Worm (Caenorhabditis elegans) whole organism, L3 larva: ENCODE measurements around the gene lgc-54.
A peak's percentile ranks its signal among the peaks of the same experiment; 100 is the strongest.

Experiments
- R02D3.7 ChIP-seq: fragments of 150-350 bp; optimal IDR thresholded peaks from 2 replicates; lab custom pipeline; 2014; ENCODE audit warnings: missing biosample characterization, missing genetic modification characterization
- aly-2 ChIP-seq: fragments of 150-350 bp; optimal IDR thresholded peaks from 2 replicates; lab custom pipeline; 2014; ENCODE audit warnings: missing biosample characterization, missing genetic modification characterization
- ama-1 ChIP-seq: fragments of 150-350 bp; optimal IDR thresholded peaks from 2 replicates; lab custom pipeline; 2018
- ceh-82 ChIP-seq: fragments of 150-350 bp; optimal IDR thresholded peaks from 2 replicates; lab custom pipeline; 2014; ENCODE audit warnings: missing biosample characterization, missing genetic modification characterization
- ceh-9 ChIP-seq: sonication (generic microtip); optimal IDR thresholded peaks from 2 replicates; lab custom pipeline; 2018; ENCODE audit warnings: missing biosample characterization, missing genetic modification characterization
- daf-12 ChIP-seq: fragments of 150-350 bp; optimal IDR thresholded peaks from 2 replicates; lab custom pipeline; 2014; ENCODE audit warnings: missing biosample characterization, missing genetic modification reagents, missing genetic modification characterization
- egl-27 ChIP-seq: sonication (generic microtip); optimal IDR thresholded peaks from 4 replicates; lab custom pipeline; 2017; ENCODE audit warnings: missing biosample characterization, missing genetic modification reagents, missing genetic modification characterization
- egl-5 ChIP-seq: fragments of 150-350 bp; optimal IDR thresholded peaks from 2 replicates; lab custom pipeline; 2017; ENCODE audit warnings: missing biosample characterization, missing genetic modification reagents, missing genetic modification characterization, inconsistent platforms
- elt-2 ChIP-seq: sonication (generic microtip); optimal IDR thresholded peaks from 2 replicates; lab custom pipeline; 2016; ENCODE audit warnings: missing genetic modification reagents, mild to moderate bottlenecking, missing genetic modification characterization, missing compliant biosample characterization
- elt-3 ChIP-seq, 3 experiments: fragments of 150-350 bp in 1 of 3; sonication (generic microtip) in 2 of 3; optimal IDR thresholded peaks; 2 replicates in 2 of 3; 4 replicates in 1 of 3; lab custom pipeline; 2014 to 2017; ENCODE audit warnings: missing biosample characterization in 3 of 3, missing genetic modification characterization in 3 of 3
- fkh-2 ChIP-seq: fragments of 150-350 bp; optimal IDR thresholded peaks from 2 replicates; lab custom pipeline; 2014; ENCODE audit warnings: missing biosample characterization, missing genetic modification reagents, missing genetic modification characterization
- hmg-11 ChIP-seq: sonication (generic microtip); optimal IDR thresholded peaks from 2 replicates; lab custom pipeline; 2016; ENCODE audit warnings: missing genetic modification characterization, missing compliant biosample characterization
- jun-1 ChIP-seq: fragments of 150-350 bp; optimal IDR thresholded peaks from 2 replicates; lab custom pipeline; 2014; ENCODE audit warnings: missing biosample characterization, missing genetic modification reagents, missing genetic modification characterization
- lin-15B ChIP-seq: fragments of 150-350 bp; optimal IDR thresholded peaks from 2 replicates; lab custom pipeline; 2014; ENCODE audit warnings: missing biosample characterization, missing genetic modification characterization
- lin-39 ChIP-seq: fragments of 150-350 bp; optimal IDR thresholded peaks from 2 replicates; lab custom pipeline; 2018; ENCODE audit warnings: missing biosample characterization, missing genetic modification reagents, missing genetic modification characterization
- lsy-12 ChIP-seq: sonication (generic microtip); optimal IDR thresholded peaks from 2 replicates; lab custom pipeline; 2016; ENCODE audit warnings: mild to moderate bottlenecking, missing genetic modification characterization, missing compliant biosample characterization
- mdl-1 ChIP-seq: fragments of 150-350 bp; optimal IDR thresholded peaks from 2 replicates; lab custom pipeline; 2014; ENCODE audit warnings: missing biosample characterization, missing genetic modification characterization
- nfya-1 ChIP-seq: sonication (generic microtip); optimal IDR thresholded peaks from 2 replicates; lab custom pipeline; 2017; ENCODE audit warnings: missing genetic modification characterization, mild to moderate bottlenecking, missing compliant biosample characterization, antibody characterized with exemption, moderate library complexity; ENCODE audit not compliant: insufficient read depth
- nhr-11 ChIP-seq: fragments of 150-350 bp; optimal IDR thresholded peaks from 2 replicates; lab custom pipeline; 2014; ENCODE audit warnings: missing biosample characterization, missing genetic modification characterization
- nhr-12 ChIP-seq: fragments of 150-350 bp; optimal IDR thresholded peaks from 2 replicates; lab custom pipeline; 2014; ENCODE audit warnings: missing biosample characterization, missing genetic modification characterization
- nhr-23 ChIP-seq: fragments of 150-350 bp; optimal IDR thresholded peaks from 2 replicates; lab custom pipeline; 2014; ENCODE audit warnings: missing biosample characterization, missing genetic modification reagents, missing genetic modification characterization
- nhr-237 ChIP-seq: fragments of 150-350 bp; optimal IDR thresholded peaks from 2 replicates; lab custom pipeline; 2014; ENCODE audit warnings: missing biosample characterization, missing genetic modification characterization
- nhr-25 ChIP-seq: sonication (generic microtip); optimal IDR thresholded peaks from 2 replicates; lab custom pipeline; 2017; ENCODE audit warnings: missing biosample characterization, missing genetic modification characterization
- nhr-28 ChIP-seq: fragments of 150-350 bp; optimal IDR thresholded peaks from 2 replicates; lab custom pipeline; 2014; ENCODE audit warnings: missing biosample characterization, missing genetic modification characterization
- nhr-43 ChIP-seq: sonication (generic microtip); optimal IDR thresholded peaks from 2 replicates; lab custom pipeline; 2016; ENCODE audit warnings: mild to moderate bottlenecking, missing genetic modification characterization, missing compliant biosample characterization; ENCODE audit not compliant: poor library complexity, severe bottlenecking
- nhr-77 ChIP-seq: fragments of 150-350 bp; optimal IDR thresholded peaks from 2 replicates; lab custom pipeline; 2014; ENCODE audit warnings: missing biosample characterization, missing genetic modification characterization
- pha-4 ChIP-seq: fragments of 150-350 bp; optimal IDR thresholded peaks from 2 replicates; lab custom pipeline; 2014; ENCODE audit warnings: missing biosample characterization, missing genetic modification reagents, missing genetic modification characterization
- pqm-1 ChIP-seq: fragments of 150-350 bp; optimal IDR thresholded peaks from 2 replicates; lab custom pipeline; 2017; ENCODE audit warnings: missing biosample characterization, missing genetic modification characterization, inconsistent platforms
- snpc-4 ChIP-seq: fragments of 150-350 bp; optimal IDR thresholded peaks from 2 replicates; lab custom pipeline; 2014; ENCODE audit warnings: missing biosample characterization, missing genetic modification characterization
- tbx-2 ChIP-seq: sonication (generic microtip); optimal IDR thresholded peaks from 2 replicates; lab custom pipeline; 2016; ENCODE audit warnings: mild to moderate bottlenecking, missing genetic modification characterization, missing compliant biosample characterization
- unc-39 ChIP-seq: sonication (generic microtip); optimal IDR thresholded peaks from 4 replicates; lab custom pipeline; 2017; ENCODE audit warnings: missing biosample characterization, missing genetic modification characterization
- zag-1 ChIP-seq: fragments of 150-350 bp; optimal IDR thresholded peaks from 2 replicates; lab custom pipeline; 2014; ENCODE audit warnings: missing biosample characterization, missing genetic modification characterization
- ztf-11 ChIP-seq: fragments of 150-350 bp; optimal IDR thresholded peaks from 2 replicates; lab custom pipeline; 2014; ENCODE audit warnings: missing biosample characterization, missing genetic modification characterization

Gene lgc-54

DNA sequence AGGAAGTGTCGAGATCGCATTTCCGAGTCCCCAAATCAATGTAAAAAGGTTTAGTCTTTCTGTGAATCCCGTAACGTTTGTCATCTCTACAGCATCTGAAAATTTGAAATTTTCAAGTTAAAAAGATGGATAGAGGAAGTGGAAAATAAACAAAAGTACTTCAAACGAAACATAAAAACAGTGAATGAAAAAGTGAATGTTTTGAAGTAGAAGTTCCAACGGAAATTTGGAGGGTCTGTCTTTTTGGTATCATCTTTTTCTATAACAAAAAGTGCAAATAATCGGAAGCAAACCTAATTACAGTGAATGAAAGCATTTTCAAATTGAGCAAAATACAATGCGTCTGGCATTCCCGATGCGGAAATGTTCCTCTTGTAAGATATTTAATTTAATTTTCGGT, at the start of gene lgc-54:
TSS of gene lgc-54 (minus strand) at position 101 of the 400 bp plus-strand sequence.
- TF ChIP-seq nhr-25 (tag; lab: Kevin White, UChicago): no peak

DNA sequence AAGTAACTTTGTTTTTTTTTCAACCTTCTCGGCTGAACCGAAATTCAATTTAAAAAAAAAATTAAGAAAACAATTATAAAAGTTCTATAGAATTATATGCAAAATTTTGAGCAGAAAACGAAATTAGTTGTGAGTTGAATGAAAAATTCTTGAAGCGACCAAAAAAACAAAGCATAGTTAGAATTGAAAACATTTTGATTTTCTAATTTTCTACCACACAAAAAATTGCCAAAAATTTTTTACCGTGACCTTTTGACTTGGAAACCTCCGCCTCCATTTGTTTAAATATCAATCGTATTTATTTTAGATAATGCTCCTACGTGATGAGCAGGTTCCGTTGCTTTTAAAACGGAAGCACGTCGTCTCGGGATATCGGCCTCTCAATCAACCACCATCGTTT, 48.4 kb upstream of the lgc-54 start, which contains the start of gene K11C4.2:
TSS of gene K11C4.2 (plus strand) at position 301 of the 400 bp plus-strand sequence.
- TF ChIP-seq pha-4: no peak
- no peak for TF ChIP-seq nhr-11 (tag; lab: Kevin White, UChicago)
- no peak for TF ChIP-seq ztf-11
- TF ChIP-seq unc-39 (tag; lab: Kevin White, UChicago): no peak
- no peak for TF ChIP-seq ceh-9 (tag; lab: Kevin White, UChicago)
- TF ChIP-seq mdl-1: no peak
- TF ChIP-seq egl-27: no peak
- TF ChIP-seq R02D3.7 (tag; lab: Kevin White, UChicago): no peak

DNA sequence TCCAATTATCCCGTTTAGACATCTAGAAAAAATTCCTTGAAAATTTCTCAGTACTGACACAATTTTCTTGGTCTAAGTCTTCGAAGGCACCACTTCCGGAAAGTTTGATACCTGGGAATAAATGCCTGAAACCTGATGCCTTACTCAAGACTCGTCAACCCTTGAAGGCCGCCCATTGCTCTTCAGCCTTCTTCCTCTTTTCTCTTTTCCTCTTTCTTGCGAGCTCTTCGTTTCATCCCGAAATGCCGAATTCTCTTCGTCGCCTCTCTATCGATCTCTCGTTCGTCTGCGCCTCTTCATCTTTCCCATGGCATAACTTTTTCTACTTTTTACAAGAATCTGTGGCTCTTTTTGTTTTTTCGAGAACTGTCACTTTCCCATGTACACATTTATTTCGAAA, 47.3 kb upstream of the lgc-54 start:
- TF ChIP-seq nhr-23 (tag; lab: Kevin White, UChicago) (no peak), nfya-1 (tag; lab: Kevin White, UChicago) (peak; percentile 48), elt-3 (tag; optimal IDR thresholded peaks at IDR 0.05; lab: Kevin White, UChicago) (no peak), zag-1 (no peak)

DNA sequence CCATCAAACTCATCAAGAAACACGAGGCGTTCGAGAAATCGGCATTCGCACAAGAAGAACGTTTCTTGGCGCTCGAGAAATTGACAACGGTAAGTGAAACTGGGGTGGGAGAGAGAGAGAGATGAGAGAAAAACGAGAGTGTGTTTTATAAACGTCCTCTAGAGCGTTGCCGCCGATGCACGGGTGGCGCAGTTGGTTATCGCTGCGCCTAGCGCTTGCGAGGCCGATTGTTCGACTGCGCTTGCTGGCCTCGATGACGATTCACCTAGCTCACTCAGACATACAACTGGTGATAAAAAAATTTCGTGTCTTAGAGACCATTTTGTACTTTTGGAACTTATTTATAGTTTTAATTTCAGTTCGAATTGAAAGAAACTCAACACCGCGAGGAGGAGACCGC, 42.4 kb upstream of the lgc-54 start:
- TF ChIP-seq ama-1: peak; percentile 10
- no peak for TF ChIP-seq nhr-77 (tag; lab: Kevin White, UChicago)
- TF ChIP-seq jun-1 (tag; lab: Kevin White, UChicago): peak; percentile 49
- TF ChIP-seq nhr-43 (tag; lab: Kevin White, UChicago): peak; percentile 77
- no peak for TF ChIP-seq snpc-4 (tag; lab: Kevin White, UChicago)
- TF ChIP-seq nfya-1 (tag; lab: Kevin White, UChicago): no peak
- TF ChIP-seq lin-15B (tag; lab: Kevin White, UChicago): peak; percentile 10
- TF ChIP-seq tbx-2 (tag; lab: Kevin White, UChicago): peak; percentile 33
- TF ChIP-seq hmg-11 (tag; lab: Kevin White, UChicago): peak; percentile 76
- peak; percentile 45 for TF ChIP-seq lin-39 (tag; lab: Kevin White, UChicago)
- no peak for TF ChIP-seq nhr-25 (tag; lab: Kevin White, UChicago)
- peak; percentile 14 for TF ChIP-seq ceh-82 (tag; lab: Kevin White, UChicago)
- peak; percentile 47 for TF ChIP-seq pha-4
- TF ChIP-seq nhr-237 (tag; lab: Kevin White, UChicago): no peak
- no peak for TF ChIP-seq R02D3.7 (tag; lab: Kevin White, UChicago)
- peak; percentile 73 for TF ChIP-seq lsy-12
- TF ChIP-seq elt-2: peak; percentile 54
- TF ChIP-seq pqm-1 (tag; lab: Kevin White, UChicago): peak; percentile 17
- no peak for TF ChIP-seq nhr-28
- no peak for TF ChIP-seq egl-5 (tag; lab: Kevin White, UChicago)
- TF ChIP-seq nhr-11 (tag; lab: Kevin White, UChicago): no peak
- no peak for TF ChIP-seq nhr-23 (tag; lab: Kevin White, UChicago)
- peak; percentile 86 for TF ChIP-seq aly-2 (tag; lab: Kevin White, UChicago)

DNA sequence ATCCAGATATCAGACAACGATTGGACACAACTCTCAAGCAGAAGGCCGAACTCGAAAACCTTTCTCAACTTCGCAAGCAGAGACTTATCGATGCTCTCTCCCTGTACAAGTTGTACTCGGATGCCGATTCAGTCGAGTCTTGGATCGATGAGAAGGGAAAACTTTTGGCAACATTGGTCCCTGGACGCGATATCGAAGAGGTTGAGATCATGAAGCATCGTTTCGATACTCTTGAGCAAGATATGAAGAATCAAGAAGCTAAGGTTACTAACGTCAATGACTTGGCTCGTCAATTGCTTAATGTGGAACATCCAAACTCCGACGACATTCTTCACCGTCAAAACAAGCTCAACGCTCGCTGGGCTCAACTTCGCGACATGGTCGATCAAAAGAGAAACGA, 38.7 kb upstream of the lgc-54 start:
- TF ChIP-seq lin-15B (tag; lab: Kevin White, UChicago) (no peak), nhr-12 (tag; lab: Kevin White, UChicago) (no peak), daf-12 (tag; lab: Kevin White, UChicago) (no peak), ama-1 (no peak), nhr-237 (tag; lab: Kevin White, UChicago) (no peak), snpc-4 (tag; lab: Kevin White, UChicago) (no peak), nhr-43 (tag; lab: Kevin White, UChicago) (no peak), fkh-2 (tag; lab: Kevin White, UChicago) (no peak), R02D3.7 (tag; lab: Kevin White, UChicago) (no peak)
- TF ChIP-seq, all 47 proteins: peak for 0
